Worm (Caenorhabditis elegans): ENCODE measurements around the gene C10E2.5.

DNA sequence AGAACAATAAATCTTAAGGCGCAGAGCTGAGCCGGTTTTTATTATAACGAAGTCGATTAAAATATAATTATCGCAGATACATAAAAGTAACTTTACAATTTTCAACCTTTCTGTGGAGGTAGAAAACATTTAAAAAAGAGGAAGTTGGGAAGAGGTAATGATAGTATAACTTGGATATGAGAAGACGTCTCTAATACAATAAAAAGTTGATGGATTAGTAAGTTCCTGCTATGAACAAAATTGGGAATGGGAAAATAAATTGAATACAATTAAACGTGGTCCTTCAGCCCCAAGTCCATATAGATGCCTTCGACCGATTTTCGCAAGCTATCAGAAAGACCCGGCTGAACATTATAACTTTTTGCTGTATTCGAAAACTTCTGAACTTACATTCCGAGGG, 48.8 kb downstream of the C10E2.5 start:
- no peak for TF ChIP-seq snpc-4 (tag; optimal IDR thresholded peaks at IDR 0.05)
- no peak for TF ChIP-seq unc-55 (GFP tag; optimal IDR thresholded peaks at IDR 0.05)
- no peak for TF ChIP-seq nhr-11 (tag; optimal IDR thresholded peaks at IDR 0.05)
- no peak for TF ChIP-seq egl-27 (tag; optimal IDR thresholded peaks at IDR 0.05)
- TF ChIP-seq R02D3.7 (tag; optimal IDR thresholded peaks at IDR 0.05): no peak
- no peak for TF ChIP-seq nhr-237 (tag; optimal IDR thresholded peaks at IDR 0.05)
- no peak for TF ChIP-seq ztf-4 (tag; optimal IDR thresholded peaks at IDR 0.05)
- no peak for TF ChIP-seq fos-1 (tag; optimal IDR thresholded peaks at IDR 0.05)
- TF ChIP-seq unc-39 (tag; optimal IDR thresholded peaks at IDR 0.05): no peak
- no peak for TF ChIP-seq unc-62 (GFP tag; optimal IDR thresholded peaks at IDR 0.05)
- TF ChIP-seq ceh-16 (tag; optimal IDR thresholded peaks at IDR 0.05): no peak
- TF ChIP-seq F13H6.1 (tag; optimal IDR thresholded peaks at IDR 0.05): no peak
- no peak for TF ChIP-seq elt-1 (tag; optimal IDR thresholded peaks at IDR 0.05)
